Worm (Caenorhabditis elegans): ENCODE results near the gene best-16.
A peak's percentile ranks its signal among the peaks of the same experiment; 100 is the strongest.

best-16 gene

DNA sequence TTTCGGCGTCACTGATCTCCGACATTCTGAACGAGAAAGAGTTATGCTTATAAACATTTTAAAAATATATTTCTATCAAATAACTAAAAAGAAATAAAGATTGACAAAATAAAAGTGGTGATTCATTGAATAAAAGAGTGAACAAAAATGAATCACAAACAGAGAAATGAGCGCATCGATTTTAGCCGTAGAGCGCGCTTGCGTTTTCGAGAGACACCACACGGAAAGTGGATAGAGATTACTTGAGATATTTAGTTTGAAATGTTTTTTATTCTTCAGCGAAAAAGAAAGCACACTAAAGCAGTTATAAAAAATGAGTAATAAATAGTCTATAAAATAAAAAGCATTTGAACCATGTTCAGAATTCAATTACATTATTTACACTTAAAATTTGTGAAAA is 34.6 kb upstream of the best-16 start, which contains the start of gene cap-1 (continued):
- TF ChIP-seq dve-1 (tag; optimal IDR thresholded peaks at IDR 0.05; ENCODE audit: insufficient read depth): peak; percentile 86
- no peak for TF ChIP-seq Y105C5A.15 (GFP tag; IDR thresholded peaks at IDR 0.05)
- TF ChIP-seq nhr-6 (tag; optimal IDR thresholded peaks at IDR 0.05): peak; percentile 71
- peak; percentile 78 for TF ChIP-seq ceh-44 (GFP tag; IDR thresholded peaks at IDR 0.05)
- no peak for TF ChIP-seq daf-16 (GFP tag; optimal IDR thresholded peaks at IDR 0.05)
- TF ChIP-seq daf-16 (tag; optimal IDR thresholded peaks at IDR 0.05): peak; percentile 42
- no peak for TF ChIP-seq snpc-4 (tag; optimal IDR thresholded peaks at IDR 0.05)
- TF ChIP-seq unc-130 (GFP tag; optimal IDR thresholded peaks at IDR 0.05): peak; percentile 79
- no peak for TF ChIP-seq zip-2 (tag; optimal IDR thresholded peaks at IDR 0.05)
- no peak for TF ChIP-seq F10B5.3 (tag; optimal IDR thresholded peaks at IDR 0.05)
- TF ChIP-seq lin-38 (GFP tag; IDR thresholded peaks at IDR 0.05): peak; percentile 96
- peak; percentile 59 for TF ChIP-seq mxl-3 (GFP tag; optimal IDR thresholded peaks at IDR 0.05)
- peak; percentile 17 for TF ChIP-seq lin-15B (tag; optimal IDR thresholded peaks at IDR 0.05)
- peak; percentile 17 for TF ChIP-seq fkh-10 (GFP tag; optimal IDR thresholded peaks at IDR 0.05)
- peak; percentile 67 for TF ChIP-seq lin-13 (GFP tag; optimal IDR thresholded peaks at IDR 0.05)
- TF ChIP-seq hlh-30 (tag; optimal IDR thresholded peaks at IDR 0.05; ENCODE audit: insufficient read depth): peak; percentile 36

DNA sequence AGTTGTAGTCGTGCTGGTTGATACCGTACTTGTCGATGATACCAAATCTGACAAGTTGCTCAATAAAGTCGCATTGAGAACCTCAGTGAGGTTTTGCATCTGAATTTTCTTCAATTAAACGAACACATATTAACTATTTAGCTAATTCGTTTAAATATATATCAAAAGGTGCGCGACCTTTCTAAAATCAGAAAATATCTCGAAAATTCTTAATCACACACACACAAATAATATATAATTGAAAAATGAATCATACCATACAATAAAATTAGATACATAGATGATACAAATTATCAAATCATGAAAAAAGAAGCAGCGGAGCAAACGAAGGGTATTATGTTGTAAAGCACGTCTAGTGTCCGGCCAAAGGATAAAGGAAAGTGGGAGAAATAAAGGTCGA is 32.6 kb upstream of the best-16 start, which contains the start of gene D2024.5:
D2024.5 (minus strand) TSS at position 101 of the 400 bp plus-strand sequence.
- TF ChIP-seq dpl-1 (GFP tag; optimal IDR thresholded peaks at IDR 0.05) (no peak), mdt-29 (GFP tag; IDR thresholded peaks at IDR 0.05) (no peak), F44E2.7 (GFP tag; IDR thresholded peaks at IDR 0.05) (no peak), nhr-48 (tag; optimal IDR thresholded peaks at IDR 0.05) (no peak), D1046.2 (GFP tag; IDR thresholded peaks at IDR 0.05) (no peak), F49E8.2 (tag; optimal IDR thresholded peaks at IDR 0.05; ENCODE audit: borderline replicate concordance) (no peak), fos-1 (tag; optimal IDR thresholded peaks at IDR 0.05) (no peak), nhr-28 (tag; optimal IDR thresholded peaks at IDR 0.05) (no peak)

DNA sequence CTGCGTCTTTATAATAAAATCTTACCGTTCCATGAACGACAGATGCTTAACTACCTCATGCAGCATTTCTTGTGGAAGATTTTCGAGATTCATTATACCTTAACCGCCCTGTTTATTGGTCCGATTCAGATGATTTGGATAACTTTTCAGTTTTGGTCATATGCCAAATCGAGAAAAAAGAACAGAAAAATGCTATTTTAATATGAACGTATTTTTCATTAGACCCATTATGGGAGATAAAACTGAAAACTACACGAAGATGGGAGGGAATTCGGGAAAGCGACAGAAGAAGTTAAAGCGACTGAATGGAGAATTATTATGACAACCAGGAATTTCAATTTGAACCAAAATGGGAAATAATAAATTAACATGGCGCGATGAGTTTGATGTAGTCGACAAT is 31.4 kb upstream of the best-16 start, which contains the start of gene R13A1.10:
R13A1.10 (minus strand) TSS at position 101 of the 400 bp plus-strand sequence.
- TF ChIP-seq madf-9 (GFP tag; conservative IDR thresholded peaks at IDR 0.05): no peak
- TF ChIP-seq snpc-1.2 (GFP tag; IDR thresholded peaks at IDR 0.05): 0 out of 2 replicates have a peak, but pooled peaks have one; percentile 17
- peak; percentile 25; the same call in 1 of the 2 replicates for TF ChIP-seq lin-38 (GFP tag; IDR thresholded peaks at IDR 0.05)

DNA sequence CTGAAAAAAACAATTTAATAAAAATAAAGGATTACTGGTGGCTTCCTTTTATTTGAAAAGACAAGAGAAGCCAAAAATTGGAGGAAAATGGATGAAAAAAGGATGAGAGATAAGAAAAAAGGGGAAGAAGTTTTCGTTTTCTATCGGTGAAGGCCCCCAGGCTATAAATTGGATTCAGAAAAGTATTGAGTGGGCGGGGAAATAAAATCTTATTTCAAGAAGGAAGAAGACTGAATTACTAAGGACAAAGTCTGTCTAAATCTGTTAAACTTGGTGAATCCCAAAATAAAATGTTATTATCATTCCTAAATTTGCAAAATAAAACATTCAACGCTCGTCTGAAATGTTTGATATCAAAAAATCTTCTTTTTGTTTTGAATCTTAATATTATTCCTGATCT is 26.5 kb upstream of the best-16 start:
- no peak for TF ChIP-seq dve-1 (tag; optimal IDR thresholded peaks at IDR 0.05; ENCODE audit: insufficient read depth)
- TF ChIP-seq aha-1 (tag): peak; percentile 56

DNA sequence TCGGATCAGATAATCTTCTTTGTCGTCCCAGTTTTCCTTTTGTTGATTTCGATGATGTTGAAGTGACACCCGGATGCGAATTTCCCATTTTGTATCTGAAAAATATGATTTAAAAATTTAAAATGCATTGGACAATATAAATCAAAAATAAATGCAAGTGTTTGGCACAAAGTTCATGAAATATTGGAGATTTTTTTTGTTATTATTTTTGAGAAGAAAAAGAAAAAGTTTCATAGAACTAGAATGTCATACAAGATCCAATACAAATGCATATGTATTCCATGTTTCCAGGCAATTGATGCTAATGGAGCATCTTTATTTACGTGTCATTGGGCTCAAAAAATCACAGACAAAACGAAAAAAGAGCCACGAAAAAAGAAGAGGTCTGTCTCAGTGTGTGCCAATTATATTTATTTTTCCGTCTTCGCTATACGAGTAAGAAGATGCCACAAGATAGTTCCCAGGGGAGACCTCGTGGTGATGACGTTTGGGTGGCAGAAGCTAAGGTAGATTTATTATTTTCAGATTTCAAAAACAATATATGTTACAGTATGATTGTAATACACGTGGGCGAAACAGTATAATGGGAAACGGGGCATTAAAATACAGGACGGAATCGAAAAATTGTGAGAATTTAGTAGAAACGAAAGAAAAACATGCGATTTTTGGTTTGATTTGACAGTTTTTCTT is 23.9 kb upstream of the best-16 start, which contains the start of the genes glb-23 and R13A1.1:
glb-23 (minus strand) TSS at position 101 of the 690 bp plus-strand sequence.
R13A1.1 (plus strand) TSS at position 640 of the 690 bp plus-strand sequence.
- no peak for TF ChIP-seq nhr-48 (tag; optimal IDR thresholded peaks at IDR 0.05)
- TF ChIP-seq hlh-11 (tag; optimal IDR thresholded peaks at IDR 0.05): no peak
- TF ChIP-seq zip-11 (GFP tag; IDR thresholded peaks at IDR 0.05): no peak
- no peak for TF ChIP-seq dpl-1 (GFP tag; optimal IDR thresholded peaks at IDR 0.05)
- TF ChIP-seq fos-1 (tag; optimal IDR thresholded peaks at IDR 0.05): no peak
- no peak for TF ChIP-seq mxl-2 (GFP tag; conservative IDR thresholded peaks at IDR 0.05)
- TF ChIP-seq lim-7 (GFP tag; IDR thresholded peaks at IDR 0.05): no peak
- no peak for TF ChIP-seq F10B5.3 (tag; optimal IDR thresholded peaks at IDR 0.05)
- TF ChIP-seq F44E2.7 (GFP tag; IDR thresholded peaks at IDR 0.05): no peak

All from whole organism, L4 larva.